Fruit fly (Drosophila melanogaster): Measurements from ENCODE around the gene CG8916.

CG8916 gene

DNA sequence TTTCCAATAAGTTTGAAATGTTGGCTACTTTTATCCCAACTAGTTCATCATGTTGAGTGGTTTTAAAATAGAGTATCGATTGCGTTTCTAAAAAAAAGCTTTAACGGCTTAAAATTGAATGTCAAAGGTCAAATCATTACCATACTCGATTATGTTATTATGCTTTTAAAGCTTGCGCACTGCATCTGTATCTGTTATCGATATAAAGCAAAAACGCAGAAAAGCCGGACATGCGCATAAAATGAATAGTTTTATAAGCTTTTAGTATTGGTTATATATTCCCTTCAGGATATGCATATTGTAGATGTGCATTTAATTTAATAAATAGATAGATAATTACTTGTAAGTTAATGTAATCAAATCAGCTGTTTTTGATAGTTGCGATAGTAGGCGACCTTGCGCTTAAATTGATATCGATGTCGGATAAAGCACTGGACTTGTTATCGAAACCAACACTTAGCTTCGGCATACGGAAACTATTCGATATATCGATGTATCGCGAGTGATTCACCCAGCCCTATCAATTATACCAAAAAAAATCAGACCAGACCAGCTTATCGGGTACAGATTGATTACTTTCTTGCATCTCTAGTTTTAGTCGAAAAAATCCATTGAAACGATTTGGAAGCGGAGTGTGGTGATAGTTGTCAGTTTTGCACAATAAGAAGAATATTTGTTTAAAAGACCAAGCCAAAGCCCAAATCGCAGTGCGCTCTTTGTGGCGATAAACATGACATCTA is 30.0 kb upstream of the CG8916 start, which contains the start of gene shi (continued):
- TF ChIP-seq dati (GFP tag; IDR thresholded peaks at IDR 0.05), result no peak
- no peak for TF ChIP-seq ac (GFP tag; optimal IDR thresholded peaks at IDR 0.05)
- no peak for TF ChIP-seq pum (GFP tag; optimal IDR thresholded peaks at IDR 0.05)
- TF ChIP-seq CG33213 (GFP tag; optimal IDR thresholded peaks at IDR 0.05), result peak; percentile 36
- no peak for TF ChIP-seq MTF-1 (GFP tag; optimal IDR thresholded peaks at IDR 0.05; ENCODE audit: borderline replicate concordance)
- TF ChIP-seq Neu2 (GFP tag; optimal IDR thresholded peaks at IDR 0.05; ENCODE audit: borderline replicate concordance), result no peak
- no peak for TF ChIP-seq croc (GFP tag; conservative IDR thresholded peaks at IDR 0.05)
- no peak for TF ChIP-seq CG9817 (tag; optimal IDR thresholded peaks at IDR 0.05)
- peak; percentile 98 for TF ChIP-seq CG16813 (GFP tag; IDR thresholded peaks at IDR 0.05; ENCODE audit: partially characterized antibody)
- peak; percentile 81 for TF ChIP-seq Jarid2 (GFP tag; optimal IDR thresholded peaks at IDR 0.05)
- TF ChIP-seq CG4854 (GFP tag; optimal IDR thresholded peaks at IDR 0.05), result no peak
- 0 out of 2 replicates have a peak, but pooled peaks have one; percentile 18 for TF ChIP-seq Nf-YA (GFP tag; IDR thresholded peaks at IDR 0.05)
- no peak for TF ChIP-seq btn (GFP tag; optimal IDR thresholded peaks at IDR 0.05)
- peak; percentile 96 for TF ChIP-seq ftz-f1 (GFP tag; optimal IDR thresholded peaks at IDR 0.05)
- no peak for TF ChIP-seq H15 (GFP tag; IDR thresholded peaks at IDR 0.05)
- no peak for TF ChIP-seq schlank (tag; optimal IDR thresholded peaks at IDR 0.05)
- peak; percentile 89 for TF ChIP-seq CG15601 (tag; optimal IDR thresholded peaks at IDR 0.05)
- TF ChIP-seq CG14441 (GFP tag; IDR thresholded peaks at IDR 0.05), result no peak
- no peak for TF ChIP-seq CG14667 (GFP tag; IDR thresholded peaks at IDR 0.05)
- no peak for TF ChIP-seq CG2678 (tag; optimal IDR thresholded peaks at IDR 0.05)
- TF ChIP-seq CG10654 (GFP tag; optimal IDR thresholded peaks at IDR 0.05), result no peak
- TF ChIP-seq CG12219 (GFP tag; optimal IDR thresholded peaks at IDR 0.05), result no peak
- no peak for TF ChIP-seq CG10565 (GFP tag; optimal IDR thresholded peaks at IDR 0.05)
- peak; percentile 46 for TF ChIP-seq zen (tag; optimal IDR thresholded peaks at IDR 0.05)
- no peak for TF ChIP-seq Ptx1 (GFP tag; IDR thresholded peaks at IDR 0.05)
- no peak for TF ChIP-seq ems (GFP tag; optimal IDR thresholded peaks at IDR 0.05)
- TF ChIP-seq Drgx (GFP tag; IDR thresholded peaks at IDR 0.05), result no peak
- no peak for TF ChIP-seq CG14050 (GFP tag; IDR thresholded peaks at IDR 0.05)
- no peak for TF ChIP-seq Trl (optimal IDR thresholded peaks at IDR 0.05)
- no peak for TF ChIP-seq Trl (GFP tag; optimal IDR thresholded peaks at IDR 0.05)
- peak; percentile 51; the same call in 1 of the 3 replicates for TF ChIP-seq CG7357 (GFP tag; IDR thresholded peaks at IDR 0.05)
- TF ChIP-seq CG43689 (GFP tag; IDR thresholded peaks at IDR 0.05), result no peak
- no peak for TF ChIP-seq CG5180 (GFP tag; optimal IDR thresholded peaks at IDR 0.05)
- no peak for TF ChIP-seq kah (GFP tag; optimal IDR thresholded peaks at IDR 0.05)
- TF ChIP-seq CG12071 (GFP tag; optimal IDR thresholded peaks at IDR 0.05), result no peak
- no peak for TF ChIP-seq lbe (GFP tag; optimal IDR thresholded peaks at IDR 0.05)
- no peak for TF ChIP-seq Sox102F (GFP tag; optimal IDR thresholded peaks at IDR 0.05)
- TF ChIP-seq CG7372 (GFP tag; IDR thresholded peaks at IDR 0.05), result no peak
- TF ChIP-seq CG10267 (tag; optimal IDR thresholded peaks at IDR 0.05), result peak; percentile 70
- TF ChIP-seq odd (GFP tag; optimal IDR thresholded peaks at IDR 0.05), result no peak
- TF ChIP-seq CG6683 (GFP tag; optimal IDR thresholded peaks at IDR 0.05), result no peak
- TF ChIP-seq HLHmδ (GFP tag; optimal IDR thresholded peaks at IDR 0.05), result no peak
- peak; percentile 98 for TF ChIP-seq BEAF-32 (GFP tag; optimal IDR thresholded peaks at IDR 0.05)
- no peak for TF ChIP-seq Meics (GFP tag; optimal IDR thresholded peaks at IDR 0.05)
- no peak for TF ChIP-seq CG8765 (GFP tag; IDR thresholded peaks at IDR 0.05)
- TF ChIP-seq ro (GFP tag; IDR thresholded peaks at IDR 0.05), result no peak
- TF ChIP-seq CG14965 (GFP tag; optimal IDR thresholded peaks at IDR 0.05; ENCODE audit: borderline replicate concordance), result no peak
- TF ChIP-seq Sin3A (optimal IDR thresholded peaks at IDR 0.05), result peak; percentile 52
- peak; percentile 46 for TF ChIP-seq Lhr (GFP tag; optimal IDR thresholded peaks at IDR 0.05)
- TF ChIP-seq Chrac-16 (GFP tag; optimal IDR thresholded peaks at IDR 0.05), result no peak

Data from whole organism, embryonic.